Fruit fly (Drosophila melanogaster) whole organism, larva: ENCODE data around the gene CG10252.
A peak's percentile ranks its signal among the peaks of the same experiment; 100 is the strongest.

Experiments
- noc ChIP-seq: fragments of 200-800 bp; sonication (Bioruptor generic); optimal IDR thresholded peaks from 3 replicates; lab custom pipeline; 2019; ENCODE audit warnings: missing biosample characterization, mild to moderate bottlenecking, missing genetic modification characterization, moderate library complexity

Gene CG10252

DNA sequence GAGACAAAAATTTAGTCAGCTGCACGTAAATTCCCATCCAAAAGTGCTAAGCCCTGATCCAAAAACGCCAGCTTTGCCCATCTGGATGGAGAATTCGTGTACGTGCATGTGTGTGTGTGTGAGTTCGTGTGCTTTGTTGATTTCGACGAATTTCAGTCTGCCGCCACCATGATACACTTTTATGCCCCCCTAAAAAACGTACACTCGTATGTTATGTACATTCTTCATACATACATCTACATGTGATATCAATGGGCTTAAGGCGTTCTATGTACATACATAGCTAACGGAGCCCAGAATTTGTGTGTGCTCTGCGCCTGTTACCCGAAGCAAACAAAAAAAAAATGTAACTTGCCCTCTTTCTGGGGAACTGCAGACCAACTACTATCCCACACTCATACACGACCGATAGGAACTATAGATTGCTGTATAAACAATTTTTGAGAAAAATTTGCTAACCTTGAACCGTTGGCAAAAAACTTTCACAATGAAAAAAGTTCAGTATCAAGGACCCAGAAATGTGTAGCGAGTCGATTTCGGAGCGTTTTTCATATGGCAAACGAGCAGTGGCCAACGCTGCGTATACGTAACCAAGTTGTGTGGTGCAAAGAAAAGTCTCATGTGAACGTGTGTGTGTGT, 29.8 kb upstream of the CG10252 start:
- peak; percentile 61 for TF ChIP-seq noc (tag; lab: Kevin White, UChicago)

DNA sequence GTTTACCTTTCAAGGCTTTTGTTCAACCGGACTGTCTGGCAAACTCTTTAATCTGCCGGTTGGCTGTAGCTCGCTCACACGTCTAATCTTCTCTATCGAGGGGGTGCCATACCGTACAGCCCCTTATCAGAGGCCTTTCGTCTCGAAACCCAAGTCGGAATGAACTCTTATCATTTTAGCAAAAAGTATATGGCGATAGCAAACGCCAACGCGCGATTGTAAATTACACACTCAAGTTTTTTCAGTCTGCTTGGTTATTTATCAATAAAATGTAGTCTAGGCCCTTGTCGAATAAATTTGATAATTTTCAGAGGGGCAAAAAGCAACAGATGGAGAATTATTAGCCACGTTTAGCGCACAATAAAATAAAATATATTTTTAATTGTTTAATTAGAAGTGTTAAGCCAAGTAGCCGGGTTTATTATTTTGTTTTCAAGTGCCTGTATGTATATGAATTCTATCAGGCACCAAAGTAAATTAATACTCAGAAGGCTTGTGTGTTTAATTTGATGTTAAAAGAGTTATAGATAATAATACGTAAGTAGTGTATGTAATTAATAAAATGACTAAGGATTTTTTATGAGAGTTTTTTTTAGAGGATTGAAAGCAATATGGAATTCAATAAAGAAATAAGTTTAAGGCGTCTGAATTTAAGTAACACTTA, 28.9 kb upstream of the CG10252 start:
- TF ChIP-seq noc (tag; lab: Kevin White, UChicago): peak; percentile 90

DNA sequence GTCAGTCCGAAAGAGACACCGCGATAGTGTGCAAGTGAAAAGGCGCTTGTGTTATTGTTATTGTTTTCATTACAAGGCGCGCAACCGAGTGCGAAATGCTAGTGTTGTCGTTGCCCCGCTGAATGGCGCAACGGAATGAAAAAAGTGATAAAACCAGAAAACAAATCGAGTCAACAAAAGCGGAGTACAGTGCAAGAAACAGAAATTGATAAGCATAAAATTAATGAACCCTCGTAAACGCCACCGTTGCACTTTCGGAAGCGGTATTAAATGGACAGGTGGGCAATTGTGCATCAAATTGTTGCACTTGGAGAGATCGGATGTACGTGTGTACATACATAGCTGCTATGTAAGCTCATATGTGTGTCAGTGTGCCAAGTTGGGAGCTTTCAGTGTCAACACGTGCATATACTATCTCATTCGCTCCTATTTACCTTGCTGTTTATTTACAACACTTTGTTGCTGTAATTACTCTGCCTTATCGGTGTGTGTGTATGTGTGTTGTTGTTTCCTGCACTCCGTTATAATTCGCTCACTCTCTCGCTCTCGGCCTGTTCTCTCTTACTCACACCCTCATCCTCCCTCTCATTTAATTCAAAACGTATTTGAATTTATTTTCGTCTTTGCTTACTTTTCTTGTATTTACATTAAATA, 27.5 kb upstream of the CG10252 start:
- TF ChIP-seq noc (tag; lab: Kevin White, UChicago): no peak

DNA sequence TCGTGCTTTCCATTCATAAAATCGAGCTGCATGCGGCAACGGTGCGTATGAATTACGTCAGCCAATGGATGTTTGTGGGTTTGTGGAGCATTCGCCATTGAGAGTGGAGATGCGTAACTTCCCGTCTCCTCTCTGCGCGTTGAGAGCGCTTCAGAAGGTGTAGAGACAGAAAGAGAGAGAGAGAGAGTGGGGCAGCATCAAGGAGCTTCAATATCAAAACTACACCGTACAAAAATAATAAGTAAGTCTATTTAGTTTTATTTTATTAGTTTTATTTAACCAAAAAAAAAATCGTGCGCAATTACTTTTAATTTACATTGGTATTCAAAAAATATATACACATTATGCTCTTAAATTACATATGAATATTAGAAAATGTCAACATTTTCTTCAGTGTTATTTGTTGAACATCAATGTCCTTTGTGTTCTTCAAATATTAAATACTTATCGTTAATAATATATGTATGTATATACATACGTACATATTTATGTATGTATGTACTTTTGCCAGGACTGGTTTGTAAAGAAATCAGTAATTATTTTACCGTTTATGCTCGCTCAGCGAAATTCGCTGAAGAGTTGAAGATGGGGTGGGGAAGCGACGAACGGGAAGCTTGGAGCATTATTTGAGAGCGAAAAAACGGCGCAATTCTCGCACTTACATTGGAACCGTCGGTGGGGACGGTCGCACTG, 26.8 kb upstream of the CG10252 start, which contains the start of gene CG10365:
CG10365 (plus strand) TSS at position 652 of the 693 bp plus-strand sequence.
- TF ChIP-seq noc (tag; lab: Kevin White, UChicago): peak; percentile 89

DNA sequence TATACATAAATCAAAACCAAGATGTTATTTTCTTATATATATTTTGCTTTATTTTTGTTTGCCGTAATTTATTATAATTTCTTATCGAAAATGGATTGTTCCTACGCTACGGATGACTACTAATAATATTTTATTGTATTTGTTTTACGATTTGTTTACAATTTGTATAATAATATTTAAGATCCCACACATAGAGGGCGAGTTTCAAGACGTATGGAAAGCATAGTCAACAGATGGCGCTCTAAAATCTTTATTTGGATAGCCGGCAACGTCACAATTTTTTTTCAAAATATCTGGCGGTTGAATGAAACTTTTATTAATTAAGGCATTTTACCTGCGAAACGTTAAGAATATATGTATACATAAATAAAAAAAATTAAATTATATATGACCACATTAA, 25.9 kb upstream of the CG10252 start:
- peak; percentile 44 for TF ChIP-seq noc (tag; lab: Kevin White, UChicago)

DNA sequence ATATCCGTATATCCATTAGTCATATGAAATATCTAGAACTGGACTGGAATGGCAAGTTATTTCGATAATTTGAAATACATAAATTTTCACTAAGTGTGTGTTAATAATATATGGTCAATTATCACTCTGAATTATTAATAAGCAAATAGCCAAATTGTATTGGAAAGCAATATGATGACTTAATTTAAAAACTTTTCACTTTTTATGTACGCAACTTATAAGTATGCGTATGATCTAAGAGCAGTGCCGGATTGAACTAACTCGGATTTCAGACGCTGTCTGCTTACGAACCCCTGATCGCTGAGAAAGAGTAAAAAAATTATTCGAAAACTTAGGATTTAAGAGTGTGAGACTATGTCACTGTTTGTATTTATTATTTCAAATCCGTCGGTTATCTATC, 25.5 kb upstream of the CG10252 start, which contains the start of gene CG10232:
CG10232 (minus strand) TSS at position 101 of the 400 bp plus-strand sequence.
- TF ChIP-seq noc (tag; lab: Kevin White, UChicago): no peak

DNA sequence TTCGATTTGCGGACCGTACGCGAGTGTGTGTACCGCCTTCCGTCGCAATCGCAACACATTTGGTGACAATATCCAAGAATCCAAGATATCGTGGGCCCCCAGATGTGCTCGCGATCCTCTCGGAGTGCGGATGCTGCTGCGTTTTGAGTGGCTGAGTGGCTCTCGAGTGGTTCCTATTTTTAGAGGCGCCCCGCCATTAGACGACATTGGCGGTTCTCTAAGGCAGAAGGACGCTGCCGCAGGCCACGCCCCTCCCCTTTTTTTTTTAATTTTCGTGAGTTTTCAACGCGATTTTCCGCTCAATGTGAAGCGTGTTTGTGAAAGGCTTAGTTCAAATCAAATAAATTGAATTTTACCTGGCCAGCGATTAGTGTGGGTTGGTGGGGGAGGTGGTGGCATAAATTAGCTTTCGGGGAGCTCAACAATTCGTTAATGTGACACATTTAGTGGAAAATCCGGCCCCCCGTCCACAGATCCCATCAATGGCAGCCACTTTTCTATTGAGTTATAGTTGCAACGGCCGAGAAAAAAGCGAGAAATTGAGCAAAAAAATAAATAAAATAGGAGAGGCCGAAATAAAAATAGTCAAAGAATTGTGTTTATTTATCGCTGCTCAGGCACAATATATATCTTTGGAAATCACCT, 22.4 kb upstream of the CG10252 start, which contains the start of gene nau:
nau (minus strand) TSS at position 61 of the 645 bp plus-strand sequence.
- TF ChIP-seq noc (tag; lab: Kevin White, UChicago): no peak

DNA sequence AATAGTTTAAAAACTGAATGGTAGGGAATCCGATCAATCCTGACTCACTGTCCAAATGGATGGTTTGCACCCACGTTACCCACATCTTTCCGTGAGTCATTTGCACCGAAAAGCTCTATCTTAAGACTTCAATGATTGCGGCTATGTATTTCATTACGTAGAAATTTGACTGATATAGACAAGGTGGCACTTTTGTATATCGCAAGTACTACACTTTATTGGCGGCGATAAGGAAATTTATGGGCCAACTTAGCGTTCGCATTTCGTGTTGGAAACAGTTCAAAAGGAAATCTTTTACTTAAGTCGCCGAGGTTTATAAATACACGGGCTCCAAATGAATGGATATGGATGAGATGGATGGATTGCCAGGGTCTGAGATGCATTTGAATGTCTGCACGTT, 18.8 kb upstream of the CG10252 start:
- peak; percentile 42 for TF ChIP-seq noc (tag; lab: Kevin White, UChicago)

DNA sequence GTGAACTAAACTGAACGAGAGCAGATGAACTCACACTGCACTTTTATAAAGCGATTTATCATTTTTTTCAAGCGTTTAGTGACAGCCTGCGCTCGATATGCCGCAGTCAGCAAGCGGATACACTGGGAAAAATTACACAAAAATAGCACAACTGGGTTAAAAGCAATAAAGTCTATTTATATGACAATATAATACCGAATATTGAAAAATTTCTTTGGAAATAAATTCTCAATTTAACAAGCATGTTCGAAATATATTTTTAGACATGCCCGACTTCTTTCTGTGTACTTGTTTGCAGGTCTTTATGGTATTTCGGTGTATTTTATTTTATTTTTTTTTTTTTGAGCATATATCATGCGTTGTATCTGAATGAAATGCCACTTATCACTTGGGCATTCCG, 17.9 kb upstream of the CG10252 start:
- no peak for TF ChIP-seq noc (tag; lab: Kevin White, UChicago)

DNA sequence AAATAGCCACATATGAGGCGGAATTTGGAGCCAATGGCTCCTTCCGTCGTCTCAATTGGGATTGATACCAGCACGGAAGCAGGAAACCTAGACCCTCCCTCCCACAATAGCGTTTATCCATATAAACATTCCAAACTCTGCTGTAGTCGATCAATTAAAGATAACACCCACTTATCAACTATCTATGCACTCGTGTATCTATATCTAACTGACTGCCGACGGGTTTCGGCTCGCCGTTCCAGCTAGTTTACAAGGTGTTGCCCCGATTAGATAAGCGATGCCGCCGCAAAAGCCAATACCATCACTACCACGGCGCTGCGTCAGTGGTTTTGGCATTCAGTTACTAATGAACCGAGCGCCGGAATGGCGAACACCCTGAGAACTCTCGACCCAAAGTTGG, 15.2 kb upstream of the CG10252 start, which contains the start of gene CG10300:
CG10300 (plus strand) TSS at position 333 of the 400 bp plus-strand sequence.
- TF ChIP-seq noc (tag; lab: Kevin White, UChicago): no peak

DNA sequence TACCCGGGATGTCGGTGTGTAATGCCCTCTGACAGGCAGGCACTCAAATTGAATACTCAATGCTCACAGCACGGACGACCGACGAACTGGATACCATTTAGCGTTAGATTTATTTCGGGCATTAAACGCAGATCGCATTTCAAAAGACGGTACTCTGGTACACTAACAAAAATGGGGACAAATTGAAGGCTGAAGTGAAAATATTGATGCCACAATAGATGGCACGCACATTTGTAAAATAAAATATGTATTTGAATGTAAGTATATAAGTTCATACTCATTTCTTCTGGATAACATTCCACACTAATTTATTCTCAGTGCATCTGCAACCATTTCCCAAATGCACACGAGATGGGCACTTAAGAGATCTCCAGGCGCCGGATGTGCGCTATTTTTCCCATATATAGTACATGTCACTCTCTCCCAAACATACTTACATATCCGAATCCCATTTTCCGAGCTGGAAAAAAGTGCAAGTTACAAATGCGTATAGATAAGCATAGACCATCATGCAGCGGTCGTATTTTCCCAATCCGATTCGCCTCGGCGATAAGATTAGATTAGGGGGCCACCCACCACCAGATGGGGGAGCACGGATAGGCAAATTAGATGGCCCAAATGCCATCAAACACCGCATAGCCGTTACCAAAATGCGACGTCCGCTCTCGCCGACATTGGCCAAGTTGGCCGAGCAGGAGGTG, 13.6 kb upstream of the CG10252 start, which contains the start of gene CG10301:
CG10301 (plus strand) TSS at position 651 of the 701 bp plus-strand sequence.
- no peak for TF ChIP-seq noc (tag; lab: Kevin White, UChicago)

DNA sequence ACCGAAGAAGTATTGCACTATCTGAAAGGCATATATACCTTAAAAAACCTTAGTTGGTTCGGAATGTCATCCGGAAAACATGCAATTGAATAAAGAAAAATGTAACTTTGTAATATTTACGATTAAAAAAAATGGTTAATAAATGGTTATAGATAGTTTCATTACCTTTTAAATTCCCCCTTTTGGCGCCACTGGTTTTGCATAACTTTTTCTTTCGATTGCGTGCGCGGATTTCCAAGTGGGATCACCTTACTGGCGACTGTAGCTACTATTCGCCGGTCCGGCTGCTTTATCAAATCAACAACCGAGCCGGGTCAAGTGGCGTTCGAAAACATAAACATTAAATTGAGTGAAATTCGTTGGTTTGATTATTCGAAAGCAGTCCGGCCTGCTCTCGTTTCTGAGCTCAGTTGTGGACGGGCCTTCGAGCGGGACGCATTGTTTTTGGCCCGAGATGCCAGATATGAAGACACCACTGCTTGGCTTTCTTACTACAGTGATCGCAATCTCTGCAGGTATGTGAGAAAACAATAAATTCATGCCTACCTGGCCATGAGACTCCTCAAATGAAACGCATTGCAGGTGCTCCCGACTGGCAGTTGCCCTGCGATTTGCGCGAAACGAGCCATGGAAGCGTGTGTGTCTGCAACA, 8.5 kb upstream of the CG10252 start, which contains the start of gene Gba1b:
Gba1b (plus strand) TSS at position 422 of the 651 bp plus-strand sequence.
- no peak for TF ChIP-seq noc (tag; lab: Kevin White, UChicago)

DNA sequence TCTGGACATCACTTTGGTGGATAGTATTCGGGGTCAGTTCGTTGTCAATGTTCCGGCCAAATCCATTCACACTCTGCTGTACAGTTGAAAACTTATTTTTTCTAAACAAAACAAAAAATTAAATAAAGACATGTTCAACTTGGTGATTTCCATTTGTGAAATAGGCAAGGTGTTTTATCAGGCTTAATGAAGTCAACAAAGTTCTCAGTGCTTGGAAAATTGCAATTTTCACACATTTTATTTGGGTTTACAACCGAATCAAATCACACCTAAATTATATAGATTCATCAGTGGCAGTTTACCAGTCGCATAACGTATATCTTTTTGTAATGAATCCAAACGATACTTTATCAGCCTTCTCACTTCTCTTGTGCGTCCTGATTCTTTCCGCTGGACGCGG, 6.4 kb upstream of the CG10252 start, which contains the start of gene Qsox4:
Qsox4 (plus strand) TSS at position 301 of the 400 bp plus-strand sequence.
- no peak for TF ChIP-seq noc (tag; lab: Kevin White, UChicago)

DNA sequence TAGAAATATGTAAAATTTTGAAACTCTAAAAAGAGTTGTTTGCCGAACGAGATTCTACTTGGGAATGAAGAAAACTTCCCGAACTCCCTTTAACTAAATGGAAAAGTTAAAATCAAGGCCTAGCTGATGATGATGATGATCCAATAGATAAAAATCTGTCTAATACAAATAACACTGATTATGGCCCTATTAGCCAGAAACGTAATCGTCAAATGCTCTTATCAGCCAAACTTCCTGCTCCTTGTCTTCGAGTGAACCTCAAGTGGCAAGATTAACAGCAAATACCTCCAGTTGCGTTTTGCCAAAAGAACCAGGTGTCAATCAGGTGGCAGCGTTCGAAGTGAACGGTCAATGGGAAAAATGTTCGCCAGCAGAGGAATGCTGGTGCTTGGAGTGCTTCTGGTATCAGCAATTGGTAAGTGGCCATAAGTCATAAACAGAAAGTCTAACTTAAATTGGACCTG, 4.3 kb upstream of the CG10252 start, which contains the start of the genes CG31468 and Gba1a:
CG31468 (minus strand) TSS at position 51 of the 464 bp plus-strand sequence.
Gba1a (plus strand) TSS at position 318 of the 464 bp plus-strand sequence.
- TF ChIP-seq noc (tag; lab: Kevin White, UChicago): no peak
